Worm (Caenorhabditis elegans): ENCODE measurements around the gene str-32.

DNA sequence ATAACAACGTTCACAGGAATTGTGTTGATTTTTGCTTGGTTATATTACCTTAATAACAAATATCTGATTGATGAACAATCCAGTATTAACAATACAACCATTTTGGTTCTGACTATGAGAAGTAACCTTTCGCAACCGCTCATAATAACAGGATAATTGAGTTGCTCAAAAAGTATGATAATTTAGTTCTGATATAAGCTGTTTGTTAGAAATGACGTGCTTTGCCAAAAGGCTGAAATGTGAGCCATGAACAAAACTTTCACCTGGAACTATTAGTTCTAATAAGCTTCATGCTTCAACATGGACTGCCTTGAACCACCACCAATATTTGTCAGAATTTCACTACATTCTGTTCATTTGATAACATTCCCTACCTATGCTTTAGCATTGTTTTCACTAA lies 43.3 kb upstream of the str-32 start, which contains the start of gene srh-20:
- TF ChIP-seq zag-1 (tag; optimal IDR thresholded peaks at IDR 0.05) (no peak), ama-1 (optimal IDR thresholded peaks at IDR 0.05) (no peak), unc-39 (tag; optimal IDR thresholded peaks at IDR 0.05) (no peak), ceh-28 (tag; optimal IDR thresholded peaks at IDR 0.05) (no peak), fos-1 (tag; optimal IDR thresholded peaks at IDR 0.05) (no peak)
